Worm (Caenorhabditis elegans) whole organism, midembryonic: ENCODE measurements around the gene Y57E12AR.1.

Source experiments
- T22C8.4 ChIP-seq: fragments of 200-800 bp; sonication (Bioruptor generic); IDR thresholded peaks from 2 replicates; pipeline ENCODE4 v1.3.6; 2022; ENCODE audit warnings: missing genetic modification characterization, missing compliant biosample characterization
- cog-1 ChIP-seq: sonication (generic microtip); optimal IDR thresholded peaks from 2 replicates; lab custom pipeline; 2016; ENCODE audit warnings: missing genetic modification characterization, missing compliant biosample characterization
- flt-1 ChIP-seq: fragments of 200-800 bp; sonication (Bioruptor generic); IDR thresholded peaks from 2 replicates; pipeline ENCODE4 v1.3.6; 2022; ENCODE audit warnings: missing genetic modification characterization, missing compliant biosample characterization
- klf-2 ChIP-seq: fragments of 200-800 bp; sonication (Bioruptor generic); conservative IDR thresholded peaks from 2 replicates; pipeline ENCODE4 v1.3.6; 2022; ENCODE audit warnings: missing genetic modification reagents, missing genetic modification characterization, missing compliant biosample characterization
- med-1 ChIP-seq: sonication (generic microtip); optimal IDR thresholded peaks from 2 replicates; lab custom pipeline; 2017; ENCODE audit warnings: missing genetic modification characterization, mild to moderate bottlenecking, missing compliant biosample characterization, antibody characterized with exemption, missing genetic modification reagents; ENCODE audit not compliant: insufficient read depth
- ref-1 ChIP-seq: fragments of 200-800 bp; sonication (Bioruptor generic); conservative IDR thresholded peaks from 2 replicates; pipeline ENCODE4 v1.3.6; 2022; ENCODE audit warnings: missing genetic modification reagents, missing genetic modification characterization, missing compliant biosample characterization
- tab-1 ChIP-seq: fragments of 200-800 bp; sonication (Bioruptor generic); IDR thresholded peaks from 2 replicates; pipeline ENCODE4 v1.3.6; 2022; ENCODE audit warnings: missing genetic modification characterization, missing compliant biosample characterization
- ztf-23 ChIP-seq: fragments of 200-800 bp; sonication (Bioruptor generic); IDR thresholded peaks from 2 replicates; pipeline ENCODE4 v1.3.6; 2022; ENCODE audit warnings: missing genetic modification reagents, missing genetic modification characterization, missing compliant biosample characterization
- ztf-29 ChIP-seq: fragments of 200-800 bp; sonication (Bioruptor generic); IDR thresholded peaks from 2 replicates; pipeline ENCODE4 v1.3.6; 2022; ENCODE audit warnings: missing genetic modification reagents, missing genetic modification characterization, missing compliant biosample characterization

The Y57E12AR.1 gene

ce11 chrV:7051133-7051765, 13.9 kb downstream of the Y57E12AR.1 start, which contains the start of the genes tofu-2 and spig-1:
tofu-2 (minus strand) TSS chrV:7051248.
spig-1 (plus strand) TSS chrV:7051715.
- TF ChIP-seq flt-1 (GFP tag; lab: Robert Waterston, UW) (no peak), ref-1 (GFP tag; lab: Robert Waterston, UW) (no peak), ztf-23 (GFP tag; lab: Robert Waterston, UW) (no peak), T22C8.4 (GFP tag; lab: Robert Waterston, UW) (no peak), cog-1 (tag; lab: Kevin White, UChicago) (no peak), tab-1 (GFP tag; lab: Robert Waterston, UW) (no peak), ztf-29 (GFP tag; lab: Robert Waterston, UW) (no peak), klf-2 (GFP tag; lab: Robert Waterston, UW) (no peak), med-1 (GFP tag; lab: Kevin White, UChicago) (no peak)

ce11 chrV:7050153-7050552, 15.0 kb downstream of the Y57E12AR.1 start:
- TF ChIP-seq med-1 (GFP tag; lab: Kevin White, UChicago) (no peak), ztf-23 (GFP tag; lab: Robert Waterston, UW) (no peak), tab-1 (GFP tag; lab: Robert Waterston, UW) (no peak), cog-1 (tag; lab: Kevin White, UChicago) (no peak), T22C8.4 (GFP tag; lab: Robert Waterston, UW) (no peak), ref-1 (GFP tag; lab: Robert Waterston, UW) (no peak), flt-1 (GFP tag; lab: Robert Waterston, UW) (no peak), ztf-29 (GFP tag; lab: Robert Waterston, UW) (no peak), klf-2 (GFP tag; lab: Robert Waterston, UW) (no peak)

- no peak for TF ChIP-seq klf-2 (GFP tag; lab: Robert Waterston, UW)
- no peak for TF ChIP-seq ztf-23 (GFP tag; lab: Robert Waterston, UW)
- TF ChIP-seq flt-1 (GFP tag; lab: Robert Waterston, UW), result no peak
- no peak for TF ChIP-seq tab-1 (GFP tag; lab: Robert Waterston, UW)
- no peak for TF ChIP-seq T22C8.4 (GFP tag; lab: Robert Waterston, UW)
- no peak for TF ChIP-seq med-1 (GFP tag; lab: Kevin White, UChicago)
- TF ChIP-seq ref-1 (GFP tag; lab: Robert Waterston, UW), result no peak
- TF ChIP-seq cog-1 (tag; lab: Kevin White, UChicago), result no peak
- no peak for TF ChIP-seq ztf-29 (GFP tag; lab: Robert Waterston, UW)
Measured at ce11 chrV:7047512-7047911, 17.6 kb downstream of the Y57E12AR.1 start, which contains the start of gene F20A1.8. F20A1.8 (minus strand) TSS chrV:7047612.

- TF ChIP-seq klf-2 (GFP tag; lab: Robert Waterston, UW) (no peak), ztf-29 (GFP tag; lab: Robert Waterston, UW) (no peak), ztf-23 (GFP tag; lab: Robert Waterston, UW) (no peak), flt-1 (GFP tag; lab: Robert Waterston, UW) (no peak), T22C8.4 (GFP tag; lab: Robert Waterston, UW) (no peak), tab-1 (GFP tag; lab: Robert Waterston, UW) (no peak)
Measured at ce11 chrV:7046005-7046404, 19.1 kb downstream of the Y57E12AR.1 start, which contains the start of gene F20A1.2. F20A1.2 (plus strand) TSS chrV:7046305.

ce11 chrV:7036475-7036874, 28.7 kb downstream of the Y57E12AR.1 start, which contains the start of gene twk-11:
twk-11 (minus strand) TSS chrV:7036575.
- TF ChIP-seq cog-1 (tag; lab: Kevin White, UChicago) (no peak), med-1 (GFP tag; lab: Kevin White, UChicago) (no peak)

ce11 chrV:7027055-7027454, 38.1 kb downstream of the Y57E12AR.1 start, which contains the start of gene F20A1.6:
F20A1.6 (minus strand) TSS chrV:7027155.
- TF ChIP-seq med-1 (GFP tag; lab: Kevin White, UChicago) (no peak), ztf-29 (GFP tag; lab: Robert Waterston, UW) (no peak), klf-2 (GFP tag; lab: Robert Waterston, UW) (no peak), ztf-23 (GFP tag; lab: Robert Waterston, UW) (no peak), T22C8.4 (GFP tag; lab: Robert Waterston, UW) (no peak), cog-1 (tag; lab: Kevin White, UChicago) (no peak), ref-1 (GFP tag; lab: Robert Waterston, UW) (no peak)

- TF ChIP-seq ztf-29 (GFP tag; lab: Robert Waterston, UW) (no peak), klf-2 (GFP tag; lab: Robert Waterston, UW) (no peak), T22C8.4 (GFP tag; lab: Robert Waterston, UW) (no peak), flt-1 (GFP tag; lab: Robert Waterston, UW) (no peak), ref-1 (GFP tag; lab: Robert Waterston, UW) (no peak), med-1 (GFP tag; lab: Kevin White, UChicago) (no peak), cog-1 (tag; lab: Kevin White, UChicago) (no peak), ztf-23 (GFP tag; lab: Robert Waterston, UW) (no peak), tab-1 (GFP tag; lab: Robert Waterston, UW) (no peak)
Measured at ce11 chrV:7022981-7023380, 42.1 kb downstream of the Y57E12AR.1 start.

- TF ChIP-seq tab-1 (GFP tag; lab: Robert Waterston, UW), result no peak
- TF ChIP-seq T22C8.4 (GFP tag; lab: Robert Waterston, UW), result no peak
- no peak for TF ChIP-seq ref-1 (GFP tag; lab: Robert Waterston, UW)
- no peak for TF ChIP-seq cog-1 (tag; lab: Kevin White, UChicago)
- no peak for TF ChIP-seq flt-1 (GFP tag; lab: Robert Waterston, UW)
- TF ChIP-seq klf-2 (GFP tag; lab: Robert Waterston, UW), result no peak
- TF ChIP-seq ztf-23 (GFP tag; lab: Robert Waterston, UW), result no peak
- no peak for TF ChIP-seq ztf-29 (GFP tag; lab: Robert Waterston, UW)
- no peak for TF ChIP-seq med-1 (GFP tag; lab: Kevin White, UChicago)
Measured at ce11 chrV:7021772-7022171, 43.4 kb downstream of the Y57E12AR.1 start, which contains the start of gene F20A1.4. F20A1.4 (minus strand) TSS chrV:7021872.
